Worm (Caenorhabditis elegans): ENCODE measurements around the gene B0361.9.

The B0361.9 gene

DNA sequence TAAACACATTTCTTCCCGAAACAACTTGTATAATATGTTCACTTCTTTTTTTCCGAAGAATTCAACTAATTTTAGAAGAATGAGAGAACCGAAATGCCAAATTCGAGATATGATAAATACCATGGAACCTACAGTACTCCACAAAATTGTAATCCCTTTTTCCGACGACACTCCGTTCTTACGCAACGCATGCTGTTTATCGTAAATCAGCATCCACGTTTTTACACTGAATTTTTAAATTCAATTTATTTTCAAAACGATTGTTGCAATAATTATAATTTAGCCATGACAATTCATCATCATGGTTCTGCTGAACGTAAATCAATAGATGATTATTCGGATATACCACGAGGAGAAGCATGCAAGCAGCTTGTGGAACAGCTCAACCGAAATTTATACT lies 18.3 kb downstream of the B0361.9 start, which contains the start of gene B0361.3:
Gene B0361.3 (plus strand): TSS at position 284 of the 400 bp plus-strand sequence.
- TF ChIP-seq pqm-1 (tag; optimal IDR thresholded peaks at IDR 0.05): no peak
- TF ChIP-seq R02D3.7 (tag; optimal IDR thresholded peaks at IDR 0.05): peak; percentile 42
- TF ChIP-seq nhr-76 (tag; optimal IDR thresholded peaks at IDR 0.05): no peak
- no peak for TF ChIP-seq tbx-2 (tag; optimal IDR thresholded peaks at IDR 0.05)
- TF ChIP-seq pha-4 (tag; optimal IDR thresholded peaks at IDR 0.05): peak; percentile 31
- TF ChIP-seq nfya-1 (tag; optimal IDR thresholded peaks at IDR 0.05; ENCODE audit: insufficient read depth): peak; percentile 21
- no peak for TF ChIP-seq nhr-43 (tag; optimal IDR thresholded peaks at IDR 0.05; ENCODE audit: poor library complexity, severe bottlenecking)
- TF ChIP-seq snpc-4 (tag; optimal IDR thresholded peaks at IDR 0.05): no peak
- no peak for TF ChIP-seq lsy-12 (tag; optimal IDR thresholded peaks at IDR 0.05)
- TF ChIP-seq elt-1 (tag; optimal IDR thresholded peaks at IDR 0.05): no peak

DNA sequence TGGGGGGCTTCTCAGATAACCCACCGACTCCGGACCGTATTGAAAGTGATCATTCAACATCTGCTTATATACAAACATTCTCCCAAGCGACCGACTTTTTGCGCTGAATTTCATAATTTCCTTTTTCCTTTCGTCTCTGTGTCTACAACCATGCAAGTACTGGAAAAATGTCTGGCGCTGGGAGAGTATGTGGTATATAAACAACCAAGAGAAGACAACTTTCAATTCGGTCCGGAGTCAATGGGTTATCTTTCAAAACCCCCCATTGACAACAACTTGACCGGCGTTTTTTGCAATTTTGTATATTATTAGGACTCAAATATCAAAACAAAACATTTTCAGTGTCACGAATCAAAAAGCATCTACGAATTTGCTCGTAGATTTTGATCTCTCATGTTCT lies 20.9 kb downstream of the B0361.9 start:
- no peak for TF ChIP-seq skn-1 (tag; optimal IDR thresholded peaks at IDR 0.05)
- peak; percentile 44 for TF ChIP-seq nfya-1 (tag; optimal IDR thresholded peaks at IDR 0.05; ENCODE audit: insufficient read depth)
- no peak for TF ChIP-seq daf-12 (tag; optimal IDR thresholded peaks at IDR 0.05)
- TF ChIP-seq nhr-76 (tag; optimal IDR thresholded peaks at IDR 0.05): no peak
- no peak for TF ChIP-seq mml-1 (tag; optimal IDR thresholded peaks at IDR 0.05)
- peak; percentile 49 for TF ChIP-seq nhr-77 (tag; optimal IDR thresholded peaks at IDR 0.05)
- TF ChIP-seq egl-5 (tag; optimal IDR thresholded peaks at IDR 0.05): no peak
- TF ChIP-seq ztf-11 (tag; optimal IDR thresholded peaks at IDR 0.05): no peak
- TF ChIP-seq lin-39 (tag; optimal IDR thresholded peaks at IDR 0.05): no peak
- TF ChIP-seq aly-2 (tag; optimal IDR thresholded peaks at IDR 0.05): no peak
- TF ChIP-seq elt-2 (tag; optimal IDR thresholded peaks at IDR 0.05): peak; percentile 45
- peak; percentile 45 for TF ChIP-seq nhr-23 (tag; optimal IDR thresholded peaks at IDR 0.05)
- peak; percentile 56 for TF ChIP-seq jun-1 (tag; optimal IDR thresholded peaks at IDR 0.05)
- peak; percentile 75 for TF ChIP-seq lsy-12 (tag; optimal IDR thresholded peaks at IDR 0.05)
- peak; percentile 18 for TF ChIP-seq lin-15B (tag; optimal IDR thresholded peaks at IDR 0.05)
- TF ChIP-seq snpc-4 (tag; optimal IDR thresholded peaks at IDR 0.05): peak; percentile 99
- TF ChIP-seq nhr-43 (tag; optimal IDR thresholded peaks at IDR 0.05; ENCODE audit: poor library complexity, severe bottlenecking): peak; percentile 38
- TF ChIP-seq fkh-10 (GFP tag; optimal IDR thresholded peaks at IDR 0.05): no peak
- no peak for TF ChIP-seq ZK546.5 (tag; optimal IDR thresholded peaks at IDR 0.05)
- no peak for TF ChIP-seq nhr-28 (tag; optimal IDR thresholded peaks at IDR 0.05)
- TF ChIP-seq R02D3.7 (tag; optimal IDR thresholded peaks at IDR 0.05): peak; percentile 6
- TF ChIP-seq nhr-25 (tag; optimal IDR thresholded peaks at IDR 0.05): no peak
- TF ChIP-seq ceh-9 (tag; optimal IDR thresholded peaks at IDR 0.05): no peak
- peak; percentile 45 for TF ChIP-seq ceh-28 (tag; optimal IDR thresholded peaks at IDR 0.05)
- TF ChIP-seq hmg-11 (tag; optimal IDR thresholded peaks at IDR 0.05): peak; percentile 49
- TF ChIP-seq nhr-11 (tag; optimal IDR thresholded peaks at IDR 0.05): peak; percentile 39
- TF ChIP-seq pha-4 (tag; optimal IDR thresholded peaks at IDR 0.05): peak; percentile 82
- TF ChIP-seq nhr-237 (tag; optimal IDR thresholded peaks at IDR 0.05): no peak
- no peak for TF ChIP-seq mdl-1 (tag; optimal IDR thresholded peaks at IDR 0.05)
- TF ChIP-seq ceh-16 (tag; optimal IDR thresholded peaks at IDR 0.05): no peak

DNA sequence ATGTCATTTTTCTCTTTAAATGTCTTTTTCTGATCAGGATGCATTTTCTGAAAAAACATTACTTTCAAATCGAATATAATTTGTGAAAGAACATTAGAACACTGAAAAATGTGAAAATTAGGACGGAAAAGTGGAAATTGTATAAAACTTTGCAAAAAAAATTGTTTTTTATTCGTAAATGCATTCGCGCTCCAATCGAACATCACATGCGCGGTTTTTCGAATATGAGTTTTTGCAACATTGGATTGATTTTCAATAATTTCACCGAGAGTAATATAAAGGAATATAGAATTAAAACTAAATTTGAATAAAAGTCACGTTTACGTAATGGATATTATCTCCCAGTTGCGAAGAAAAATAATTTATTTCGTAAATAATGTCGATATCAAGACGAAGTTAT lies 22.2 kb downstream of the B0361.9 start, which contains the start of the genes spot-1 and B0361.11:
Gene spot-1 (minus strand): TSS at position 47 of the 400 bp plus-strand sequence.
Gene B0361.11 (plus strand): TSS at position 372 of the 400 bp plus-strand sequence.
- TF ChIP-seq nhr-43 (tag; optimal IDR thresholded peaks at IDR 0.05; ENCODE audit: poor library complexity, severe bottlenecking) (peak; percentile 35), egl-5 (tag; optimal IDR thresholded peaks at IDR 0.05) (peak; percentile 14), mml-1 (tag; optimal IDR thresholded peaks at IDR 0.05) (no peak), elt-2 (tag; optimal IDR thresholded peaks at IDR 0.05) (peak; percentile 15), ceh-16 (tag; optimal IDR thresholded peaks at IDR 0.05) (no peak), skn-1 (tag; optimal IDR thresholded peaks at IDR 0.05) (peak; percentile 54), hmg-11 (tag; optimal IDR thresholded peaks at IDR 0.05) (peak; percentile 63), nhr-25 (tag; optimal IDR thresholded peaks at IDR 0.05) (peak; percentile 13), fos-1 (tag; optimal IDR thresholded peaks at IDR 0.05) (no peak), nfya-1 (tag; optimal IDR thresholded peaks at IDR 0.05; ENCODE audit: insufficient read depth) (peak; percentile 64), pha-4 (tag; optimal IDR thresholded peaks at IDR 0.05) (peak; percentile 81), R02D3.7 (tag; optimal IDR thresholded peaks at IDR 0.05) (peak; percentile 50), snpc-4 (tag; optimal IDR thresholded peaks at IDR 0.05) (peak; percentile 60), ceh-28 (tag; optimal IDR thresholded peaks at IDR 0.05) (peak; percentile 19), nhr-23 (tag; optimal IDR thresholded peaks at IDR 0.05) (peak; percentile 79), nhr-77 (tag; optimal IDR thresholded peaks at IDR 0.05) (no peak), lin-15B (tag; optimal IDR thresholded peaks at IDR 0.05) (peak; percentile 72)

DNA sequence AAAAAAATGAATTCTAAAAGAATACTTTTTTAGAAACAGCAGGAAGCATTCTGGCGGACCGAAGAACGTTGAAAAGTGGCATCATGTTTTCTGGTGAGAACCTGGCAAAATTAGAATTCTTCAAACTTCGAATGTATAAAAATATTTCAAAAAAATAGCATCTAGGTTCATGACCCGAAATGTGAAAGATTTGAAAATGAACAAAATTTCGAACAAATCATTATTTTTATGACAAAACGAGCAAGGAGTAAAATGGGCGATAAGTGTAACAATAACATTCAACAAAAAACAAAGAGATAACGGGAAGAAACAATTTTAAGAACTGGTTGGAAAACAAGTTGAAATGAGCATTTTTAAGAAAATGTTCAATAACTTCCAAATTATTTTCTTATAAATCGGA lies 24.1 kb downstream of the B0361.9 start, which contains the start of gene psd-1:
Gene psd-1 (minus strand): TSS at position 101 of the 400 bp plus-strand sequence.
- no peak for TF ChIP-seq fkh-10 (GFP tag; optimal IDR thresholded peaks at IDR 0.05)
- TF ChIP-seq ceh-28 (tag; optimal IDR thresholded peaks at IDR 0.05): no peak
- no peak for TF ChIP-seq aly-2 (tag; optimal IDR thresholded peaks at IDR 0.05)
- no peak for TF ChIP-seq elt-2 (tag; optimal IDR thresholded peaks at IDR 0.05)
- TF ChIP-seq ceh-9 (tag; optimal IDR thresholded peaks at IDR 0.05): no peak
- no peak for TF ChIP-seq nfya-1 (tag; optimal IDR thresholded peaks at IDR 0.05; ENCODE audit: insufficient read depth)
- no peak for TF ChIP-seq ztf-4 (tag; optimal IDR thresholded peaks at IDR 0.05)
- TF ChIP-seq ama-1 (optimal IDR thresholded peaks at IDR 0.05): no peak
- TF ChIP-seq lsy-12 (tag; optimal IDR thresholded peaks at IDR 0.05): no peak
- no peak for TF ChIP-seq pqm-1 (tag; optimal IDR thresholded peaks at IDR 0.05)
- no peak for TF ChIP-seq ZK546.5 (tag; optimal IDR thresholded peaks at IDR 0.05)
- no peak for TF ChIP-seq nhr-23 (tag; optimal IDR thresholded peaks at IDR 0.05)
- TF ChIP-seq fos-1 (tag; optimal IDR thresholded peaks at IDR 0.05): no peak
- TF ChIP-seq nhr-28 (tag; optimal IDR thresholded peaks at IDR 0.05): no peak
- TF ChIP-seq egl-27 (tag; optimal IDR thresholded peaks at IDR 0.05): no peak
- TF ChIP-seq elt-3 (tag; optimal IDR thresholded peaks at IDR 0.05): no peak
- TF ChIP-seq elt-1 (tag; optimal IDR thresholded peaks at IDR 0.05): no peak
- TF ChIP-seq ceh-16 (tag; optimal IDR thresholded peaks at IDR 0.05): no peak
- TF ChIP-seq nhr-12 (tag; optimal IDR thresholded peaks at IDR 0.05): no peak
- TF ChIP-seq lin-39 (tag; optimal IDR thresholded peaks at IDR 0.05): no peak
